Fruit fly (Drosophila melanogaster) whole organism, embryonic: ENCODE data around the gene CG31041.

Experiments
- Adf1 ChIP-seq: fragments of 200-800 bp; sonication (Bioruptor generic); IDR thresholded peaks from 2 replicates; pipeline ENCODE4 v1.3.6; 2022; ENCODE audit warnings: missing biosample characterization, missing genetic modification characterization
- Awh ChIP-seq: fragments of 200-800 bp; sonication (Bioruptor generic); IDR thresholded peaks from 2 replicates; pipeline ENCODE4, ENCODE4 v1.3.6; 2022; ENCODE audit warnings: missing biosample characterization, missing genetic modification characterization
- CG10321 ChIP-seq: fragments of 200-800 bp; sonication (Bioruptor generic); IDR thresholded peaks from 2 replicates; pipeline ENCODE4 v1.3.6; 2022; ENCODE audit warnings: missing biosample characterization, missing genetic modification characterization
- CG10431 ChIP-seq: fragments of 200-800 bp; sonication (Bioruptor generic); optimal IDR thresholded peaks from 3 replicates; lab custom pipeline; 2018; ENCODE audit warnings: missing biosample characterization, mild to moderate bottlenecking, missing genetic modification characterization
- CG18262 ChIP-seq: fragments of 200-800 bp; optimal IDR thresholded peaks from 3 replicates; lab custom pipeline; 2019; ENCODE audit warnings: missing biosample characterization, mild to moderate bottlenecking, missing genetic modification characterization, moderate library complexity
- CG1832 ChIP-seq: fragments of 200-800 bp; sonication (Bioruptor generic); optimal IDR thresholded peaks from 2 replicates; lab custom pipeline; 2017; ENCODE audit warnings: missing biosample characterization, mild to moderate bottlenecking, missing genetic modification characterization, inconsistent platforms
- CG43689 ChIP-seq: fragments of 200-800 bp; sonication (Bioruptor generic); IDR thresholded peaks from 2 replicates; pipeline ENCODE4 v1.3.6; 2022; ENCODE audit warnings: missing biosample characterization, missing genetic modification characterization
- CG6683 ChIP-seq: fragments of 200-800 bp; sonication (Bioruptor generic); optimal IDR thresholded peaks from 2 replicates; lab custom pipeline; 2017; ENCODE audit warnings: missing biosample characterization, mild to moderate bottlenecking, missing genetic modification characterization, missing genetic modification reagents
- CG7372 ChIP-seq: fragments of 200-800 bp; sonication (Bioruptor generic); IDR thresholded peaks from 2 replicates; pipeline ENCODE4 v1.3.6; 2022; ENCODE audit warnings: missing biosample characterization, missing genetic modification characterization
- CG7745 ChIP-seq: fragments of 200-800 bp; sonication (Bioruptor generic); optimal IDR thresholded peaks from 2 replicates; lab custom pipeline; 2018; ENCODE audit warnings: missing biosample characterization, mild to moderate bottlenecking, missing genetic modification characterization, moderate library complexity
- CG8359 ChIP-seq: fragments of 200-800 bp; sonication (Bioruptor generic); optimal IDR thresholded peaks from 2 replicates; lab custom pipeline; 2017; ENCODE audit warnings: missing biosample characterization, mild to moderate bottlenecking, missing genetic modification characterization, borderline replicate concordance
- CG8478 ChIP-seq: fragments of >200 bp; optimal IDR thresholded peaks from 2 replicates; lab custom pipeline; 2018
- CG8765 ChIP-seq: fragments of 200-800 bp; sonication (Bioruptor generic); IDR thresholded peaks from 2 replicates; pipeline ENCODE4 v1.3.6; 2022; ENCODE audit warnings: missing biosample characterization, missing genetic modification characterization
- CoRest ChIP-seq: fragments of 200-800 bp; sonication (Bioruptor generic); optimal IDR thresholded peaks from 3 replicates; lab custom pipeline; 2018; ENCODE audit warnings: missing biosample characterization, mild to moderate bottlenecking, missing genetic modification characterization, moderate library complexity
- HLH4C ChIP-seq: fragments of 200-800 bp; sonication (Bioruptor generic); IDR thresholded peaks from 3 replicates; pipeline ENCODE4 v1.3.6; 2022; ENCODE audit warnings: missing biosample characterization, missing genetic modification characterization; ENCODE audit not compliant: partially characterized antibody
- Jarid2 ChIP-seq: fragments of 200-800 bp; sonication (Bioruptor generic); optimal IDR thresholded peaks from 3 replicates; lab custom pipeline; 2017; ENCODE audit warnings: mild to moderate bottlenecking, missing biosample characterization, missing genetic modification reagents, missing genetic modification characterization
- MBD-R2 ChIP-seq: fragments of 200-800 bp; sonication (Bioruptor generic); IDR thresholded peaks from 2 replicates; pipeline ENCODE4 v1.3.6; 2022; ENCODE audit warnings: missing biosample characterization, missing genetic modification characterization
- NC2β ChIP-seq: fragments of 200-800 bp; sonication (Bioruptor generic); optimal IDR thresholded peaks from 2 replicates; lab custom pipeline; 2016; ENCODE audit warnings: missing biosample characterization, missing genetic modification characterization
- Nf-YB ChIP-seq: fragments of 200-800 bp; sonication (Bioruptor generic); optimal IDR thresholded peaks from 3 replicates; lab custom pipeline; 2019; ENCODE audit warnings: missing biosample characterization, mild to moderate bottlenecking, missing genetic modification characterization, moderate library complexity
- Opbp ChIP-seq: fragments of 200-800 bp; sonication (Bioruptor generic); IDR thresholded peaks from 3 replicates; pipeline ENCODE4 v1.3.6; 2022; ENCODE audit warnings: missing biosample characterization, missing genetic modification characterization; ENCODE audit not compliant: partially characterized antibody
- Pdp1 ChIP-seq, 2 experiments: fragments of 200-800 bp; sonication (Bioruptor generic); optimal IDR thresholded peaks; 3 replicates each; lab custom pipeline; 2016; ENCODE audit warnings: missing biosample characterization in 2 of 2, missing genetic modification characterization in 2 of 2, mild to moderate bottlenecking in 1 of 2, moderate library complexity in 1 of 2
- Tbp ChIP-seq: fragments of >200 bp; optimal IDR thresholded peaks from 2 replicates; lab custom pipeline; 2018; ENCODE audit warnings: missing biosample characterization, missing genetic modification characterization
- Trl ChIP-seq, 3 experiments: fragments of >200 bp in 2 of 3; fragments of 200-800 bp in 1 of 3; sonication (Bioruptor generic) in 1 of 3; optimal IDR thresholded peaks; 2 replicates in 1 of 3; 3 replicates in 2 of 3; lab custom pipeline; 2016 to 2017; ENCODE audit warnings: missing biosample characterization in 1 of 3, missing genetic modification characterization in 1 of 3
- Xrp1 ChIP-seq: fragments of 200-800 bp; sonication (Bioruptor generic); IDR thresholded peaks from 2 replicates; pipeline ENCODE4 v1.3.6; 2022; ENCODE audit warnings: missing biosample characterization, missing genetic modification characterization
- amos ChIP-seq: fragments of 200-800 bp; sonication (Bioruptor generic); IDR thresholded peaks from 2 replicates; pipeline ENCODE4 v1.3.6; 2022; ENCODE audit warnings: missing biosample characterization, missing genetic modification characterization; ENCODE audit not compliant: partially characterized antibody
- ara ChIP-seq: fragments of 200-800 bp; sonication (Bioruptor generic); IDR thresholded peaks from 2 replicates; pipeline ENCODE4 v1.3.6; 2022; ENCODE audit warnings: missing biosample characterization, missing genetic modification characterization
- bbx ChIP-seq: fragments of 200-800 bp; sonication (Bioruptor generic); IDR thresholded peaks from 2 replicates; pipeline ENCODE4 v1.3.6; 2022; ENCODE audit warnings: missing biosample characterization, missing genetic modification characterization; ENCODE audit not compliant: partially characterized antibody
- caup ChIP-seq: fragments of 200-800 bp; sonication (Bioruptor generic); optimal IDR thresholded peaks from 3 replicates; lab custom pipeline; 2017; ENCODE audit warnings: missing biosample characterization, mild to moderate bottlenecking, missing genetic modification characterization, moderate library complexity; ENCODE audit not compliant: severe bottlenecking
- cg ChIP-seq: fragments of 200-800 bp; sonication (Bioruptor generic); optimal IDR thresholded peaks from 3 replicates; lab custom pipeline; 2019; ENCODE audit warnings: missing biosample characterization, mild to moderate bottlenecking, missing genetic modification characterization, moderate library complexity
- crol ChIP-seq: fragments of 200-800 bp; sonication (Bioruptor generic); IDR thresholded peaks from 2 replicates; pipeline ENCODE4 v1.3.6; 2022; ENCODE audit warnings: missing biosample characterization, missing genetic modification characterization
- ewg ChIP-seq: fragments of 200-800 bp; sonication (Bioruptor generic); optimal IDR thresholded peaks from 3 replicates; lab custom pipeline; 2017; ENCODE audit warnings: mild to moderate bottlenecking, missing biosample characterization, missing genetic modification reagents, missing genetic modification characterization
- gsb-n ChIP-seq: fragments of 200-800 bp; sonication (Bioruptor generic); optimal IDR thresholded peaks from 3 replicates; lab custom pipeline; 2018; ENCODE audit warnings: missing biosample characterization, mild to moderate bottlenecking, missing genetic modification characterization
- ind ChIP-seq: fragments of 200-800 bp; sonication (Bioruptor generic); optimal IDR thresholded peaks from 3 replicates; lab custom pipeline; 2016; ENCODE audit warnings: missing biosample characterization, missing genetic modification characterization
- lmd ChIP-seq: fragments of 200-800 bp; sonication (Bioruptor generic); IDR thresholded peaks from 2 replicates; pipeline ENCODE4 v1.3.6; 2022; ENCODE audit warnings: missing biosample characterization, missing genetic modification characterization
- lov ChIP-seq, 2 experiments: fragments of 200-800 bp in 1 of 2; fragments of >200 bp in 1 of 2; sonication (Bioruptor generic) in 1 of 2; IDR thresholded peaks in 1 of 2; optimal IDR thresholded peaks in 1 of 2; 2 replicates in 1 of 2; 3 replicates in 1 of 2; pipeline versions ENCODE4 v1.3.6 to Lab custom; 2017 to 2022; ENCODE audit warnings: missing biosample characterization in 1 of 2, missing genetic modification characterization in 1 of 2
- nerfin-1 ChIP-seq: fragments of 200-800 bp; sonication (Bioruptor generic); optimal IDR thresholded peaks from 3 replicates; lab custom pipeline; 2019; ENCODE audit warnings: missing biosample characterization, mild to moderate bottlenecking, missing genetic modification characterization, moderate library complexity
- otp ChIP-seq: fragments of 200-800 bp; sonication (Bioruptor generic); IDR thresholded peaks from 3 replicates; pipeline ENCODE4, ENCODE4 v1.3.6; 2022; ENCODE audit warnings: missing biosample characterization, missing genetic modification characterization
- pan ChIP-seq, 4 experiments: fragments of >200 bp in 3 of 4; fragments of 200-800 bp in 1 of 4; sonication (Bioruptor generic) in 1 of 4; optimal IDR thresholded peaks in 3 of 4; IDR thresholded peaks in 1 of 4; 2 replicates each; pipeline versions ENCODE4 v1.3.6 to Lab custom; 2017 to 2022; ENCODE audit warnings: missing biosample characterization in 2 of 4, missing genetic modification characterization in 2 of 4, mixed read lengths in 1 of 4
- phol ChIP-seq: fragments of 200-800 bp; sonication (Bioruptor generic); optimal IDR thresholded peaks from 3 replicates; lab custom pipeline; 2018; ENCODE audit warnings: missing biosample characterization, mild to moderate bottlenecking, missing genetic modification characterization, moderate library complexity
- pros ChIP-seq: fragments of 200-800 bp; sonication (Bioruptor generic); optimal IDR thresholded peaks from 3 replicates; lab custom pipeline; 2019; ENCODE audit warnings: missing biosample characterization, mild to moderate bottlenecking, missing genetic modification characterization, moderate library complexity
- repo ChIP-seq: fragments of 200-800 bp; sonication (Bioruptor generic); optimal IDR thresholded peaks from 2 replicates; lab custom pipeline; 2016; ENCODE audit warnings: missing biosample characterization, missing genetic modification characterization
- sna ChIP-seq: fragments of 200-800 bp; sonication (Bioruptor generic); IDR thresholded peaks from 2 replicates; pipeline ENCODE4 v1.3.6; 2022; ENCODE audit warnings: missing biosample characterization, missing genetic modification characterization; ENCODE audit not compliant: partially characterized antibody
- ttk ChIP-seq: fragments of 200-800 bp; sonication (Bioruptor generic); IDR thresholded peaks from 2 replicates; pipeline ENCODE4 v2.1.2; 2022; ENCODE audit warnings: missing biosample characterization, missing genetic modification characterization
- twi ChIP-seq: fragments of 200-800 bp; optimal IDR thresholded peaks from 2 replicates; lab custom pipeline; 2019; ENCODE audit warnings: missing biosample characterization, mild to moderate bottlenecking, missing genetic modification characterization, moderate library complexity
- vvl ChIP-seq: fragments of 200-800 bp; sonication (Bioruptor generic); IDR thresholded peaks from 2 replicates; pipeline ENCODE4 v1.3.6; 2022; ENCODE audit warnings: missing biosample characterization, missing genetic modification characterization
- z ChIP-seq: fragments of 200-800 bp; sonication (Bioruptor generic); IDR thresholded peaks from 3 replicates; pipeline ENCODE4 v1.3.6; 2022; ENCODE audit warnings: missing biosample characterization, missing genetic modification characterization
- zen ChIP-seq: fragments of 200-800 bp; sonication (Bioruptor generic); optimal IDR thresholded peaks from 3 replicates; lab custom pipeline; 2018; ENCODE audit warnings: missing biosample characterization, mild to moderate bottlenecking, missing genetic modification characterization, moderate library complexity

CG31041 gene

dm6 chr3R:29556003-29556467, 34.7 kb downstream of the CG31041 start, which contains the start of gene Dr (continued):
- TF ChIP-seq pan (optimal IDR thresholded peaks at IDR 0.05; lab: Kevin White, UChicago), result no peak
- TF ChIP-seq pan (GFP tag; optimal IDR thresholded peaks at IDR 0.05 in 1 of 2, IDR thresholded peaks at IDR 0.05 in 1 of 2), result peak in 1 of 2 experiments; percentile 18
- TF ChIP-seq sna, result peak; percentile 20; the same call in 1 of the 2 replicates
- TF ChIP-seq CoRest (tag; lab: Kevin White, UChicago), result peak; percentile 73
- 0 out of 2 replicates have a peak, but pooled peaks have one; percentile 25 for TF ChIP-seq amos
- no peak for TF ChIP-seq Awh (GFP tag; lab: Robert Waterston, UW)
- TF ChIP-seq CG10321 (GFP tag; lab: Robert Waterston, UW), result peak; percentile 98
- peak; percentile 16 for TF ChIP-seq CG18262 (tag; lab: Kevin White, UChicago)
- TF ChIP-seq repo, result peak; percentile 19
- no peak for TF ChIP-seq CG6683 (GFP tag; lab: Kevin White, UChicago)
- TF ChIP-seq zen (tag; lab: Kevin White, UChicago), result peak; percentile 46
- TF ChIP-seq MBD-R2, result peak; percentile 18; the same call in 1 of the 2 replicates
- peak; percentile 43 for TF ChIP-seq Tbp (GFP tag; lab: Kevin White, UChicago)
- TF ChIP-seq Adf1 (GFP tag; lab: Robert Waterston, UW), result peak; percentile 72
- TF ChIP-seq ttk, result no peak
- TF ChIP-seq crol (GFP tag; lab: Robert Waterston, UW), result peak; percentile 53; the same call in 1 of the 2 replicates
- TF ChIP-seq twi, result peak; percentile 36
- TF ChIP-seq ewg (GFP tag; lab: Kevin White, UChicago), result peak; percentile 86
- peak in 1 of 2 experiments; percentile 79 for TF ChIP-seq Pdp1 (GFP tag; optimal IDR thresholded peaks at IDR 0.05; lab: Kevin White, UChicago)
- peak; percentile 77 for TF ChIP-seq vvl (GFP tag; lab: Robert Waterston, UW)
- peak; percentile 98 for TF ChIP-seq CG1832
- no peak for TF ChIP-seq Xrp1 (GFP tag; lab: Robert Waterston, UW)
- TF ChIP-seq pros (GFP tag; lab: Kevin White, UChicago), result peak; percentile 59
- TF ChIP-seq CG8359 (GFP tag; lab: Kevin White, UChicago), result peak; percentile 0
- no peak for TF ChIP-seq CG7372 (GFP tag; lab: Robert Waterston, UW)
- TF ChIP-seq CG10431, result no peak
- TF ChIP-seq gsb-n (tag; lab: Kevin White, UChicago), result peak; percentile 83
- no peak for TF ChIP-seq NC2β (GFP tag; lab: Kevin White, UChicago)
- TF ChIP-seq z (GFP tag; lab: Robert Waterston, UW), result peak; percentile 52; the same call in 1 of the 3 replicates
- peak; percentile 98 for TF ChIP-seq CG8478 (lab: Kevin White, UChicago)
- peak; percentile 98 for TF ChIP-seq Nf-YB (GFP tag; lab: Kevin White, UChicago)
- TF ChIP-seq Jarid2 (GFP tag; lab: Kevin White, UChicago), result peak; percentile 91
- peak; percentile 57; the same call in 1 of the 2 replicates for TF ChIP-seq CG8765 (GFP tag; lab: Robert Waterston, UW)
- 0 out of 3 replicates have a peak, but pooled peaks have one; percentile 4 for TF ChIP-seq otp (GFP tag; lab: Robert Waterston, UW)
- TF ChIP-seq bbx, result peak; percentile 39; the same call in 1 of the 2 replicates
- 0 out of 2 replicates have a peak, but pooled peaks have one; percentile 31 for TF ChIP-seq ara (GFP tag; lab: Robert Waterston, UW)
- TF ChIP-seq caup (GFP tag; lab: Kevin White, UChicago), result no peak
- TF ChIP-seq cg (GFP tag; lab: Kevin White, UChicago), result peak; percentile 97
- TF ChIP-seq ind, result no peak
- peak; percentile 37 for TF ChIP-seq CG7745
- TF ChIP-seq Opbp, result 0 out of 3 replicates have a peak, but pooled peaks have one; percentile 51
- peak; percentile 72 for TF ChIP-seq phol (tag; lab: Kevin White, UChicago)
- TF ChIP-seq HLH4C (GFP tag; lab: Robert Waterston, UW), result peak; percentile 11; the same call in 1 of the 3 replicates
- peak; percentile 20 for TF ChIP-seq nerfin-1
- TF ChIP-seq lov (optimal IDR thresholded peaks at IDR 0.05; lab: Kevin White, UChicago), result no peak
- TF ChIP-seq lov (GFP tag; IDR thresholded peaks at IDR 0.05; lab: Robert Waterston, UW), result no peak
- no peak for TF ChIP-seq CG43689 (GFP tag; lab: Robert Waterston, UW)
- TF ChIP-seq Trl (optimal IDR thresholded peaks at IDR 0.05; lab: Kevin White, UChicago), result peak; percentile 64 to 66
- no peak for TF ChIP-seq Trl (GFP tag; optimal IDR thresholded peaks at IDR 0.05; lab: Kevin White, UChicago)
- TF ChIP-seq lmd (GFP tag; lab: Robert Waterston, UW), result no peak
